Worm (Caenorhabditis elegans) whole organism, young adult: ENCODE measurements around the gene ZK930.2.

Experiments
- B0336.3 ChIP-seq: fragments of 200-800 bp; sonication (Bioruptor generic); IDR thresholded peaks from 2 replicates; pipeline ENCODE4 v1.3.6; 2022; ENCODE audit warnings: missing genetic modification characterization, missing compliant biosample characterization
- D2030.7 ChIP-seq: fragments of 200-800 bp; sonication (Bioruptor generic); IDR thresholded peaks from 2 replicates; pipeline ENCODE4 v1.3.6; 2022; ENCODE audit warnings: missing genetic modification reagents, missing genetic modification characterization, missing compliant biosample characterization
- F10E7.11 ChIP-seq: sonication (generic microtip); optimal IDR thresholded peaks from 2 replicates; lab custom pipeline; 2017; ENCODE audit warnings: mild to moderate bottlenecking, missing genetic modification characterization, moderate library complexity, missing compliant biosample characterization
- F22D6.2 ChIP-seq: sonication (generic microtip); optimal IDR thresholded peaks from 2 replicates; lab custom pipeline; 2016; ENCODE audit warnings: mild to moderate bottlenecking, missing genetic modification characterization, missing compliant biosample characterization
- F39B2.1 ChIP-seq: fragments of 200-800 bp; sonication (Bioruptor generic); IDR thresholded peaks from 2 replicates; pipeline ENCODE4 v1.3.6; 2022; ENCODE audit warnings: missing genetic modification reagents, missing genetic modification characterization, missing compliant biosample characterization
- F49E8.2 ChIP-seq: sonication (generic microtip); optimal IDR thresholded peaks from 3 replicates; lab custom pipeline; 2017; ENCODE audit warnings: missing genetic modification characterization, mild to moderate bottlenecking, missing compliant biosample characterization, antibody characterized with exemption, moderate library complexity; ENCODE audit not compliant: insufficient read depth
- F55B11.4 ChIP-seq: sonication (generic microtip); optimal IDR thresholded peaks from 2 replicates; lab custom pipeline; 2016; ENCODE audit warnings: missing compliant biosample characterization, missing genetic modification characterization, borderline replicate concordance; ENCODE audit not compliant: insufficient read depth
- F57A8.1 ChIP-seq: fragments of 200-800 bp; sonication (Bioruptor generic); optimal IDR thresholded peaks from 2 replicates; lab custom pipeline; 2018; ENCODE audit warnings: mild to moderate bottlenecking, missing genetic modification characterization, moderate library complexity, missing compliant biosample characterization
- F57C9.4 ChIP-seq: sonication (generic microtip); optimal IDR thresholded peaks from 2 replicates; lab custom pipeline; 2017; ENCODE audit warnings: mild to moderate bottlenecking, missing genetic modification characterization, missing compliant biosample characterization
- K11D2.4 ChIP-seq: fragments of 200-800 bp; sonication (Bioruptor generic); IDR thresholded peaks from 2 replicates; pipeline ENCODE4 v1.3.6; 2022; ENCODE audit warnings: missing genetic modification reagents, missing genetic modification characterization, missing compliant biosample characterization
- T07F8.4 ChIP-seq: sonication (generic microtip); optimal IDR thresholded peaks from 2 replicates; lab custom pipeline; 2016; ENCODE audit warnings: mild to moderate bottlenecking, missing genetic modification characterization, moderate library complexity, missing compliant biosample characterization
- T26A5.8 ChIP-seq: sonication (generic microtip); optimal IDR thresholded peaks from 2 replicates; lab custom pipeline; 2016; ENCODE audit warnings: missing genetic modification characterization, missing compliant biosample characterization
- Y67H2A.10 ChIP-seq: fragments of 200-800 bp; sonication (Bioruptor generic); conservative IDR thresholded peaks from 2 replicates; pipeline ENCODE4 v1.3.6; 2022; ENCODE audit warnings: missing genetic modification reagents, missing genetic modification characterization, missing compliant biosample characterization
- Y79H2A.3 ChIP-seq: fragments of 200-800 bp; sonication (Bioruptor generic); conservative IDR thresholded peaks from 2 replicates; pipeline ENCODE4 v1.3.6; 2022; ENCODE audit warnings: missing genetic modification reagents, missing genetic modification characterization, missing compliant biosample characterization
- Y95B8A.8 ChIP-seq: fragments of 200-800 bp; sonication (Bioruptor generic); IDR thresholded peaks from 2 replicates; pipeline ENCODE4 v1.3.6; 2022; ENCODE audit warnings: missing genetic modification reagents, missing genetic modification characterization, missing compliant biosample characterization
- ama-1 ChIP-seq, 3 experiments: fragments of 150-350 bp in 1 of 3; sonication (generic microtip) in 2 of 3; optimal IDR thresholded peaks; 2 replicates each; lab custom pipeline; 2014 to 2018; ENCODE audit warnings: missing biosample characterization in 2 of 3, missing genetic modification characterization in 2 of 3, missing genetic modification reagents in 2 of 3
- aptf-2 ChIP-seq: fragments of 200-800 bp; sonication (Bioruptor generic); conservative IDR thresholded peaks from 2 replicates; pipeline ENCODE4 v1.3.6; 2022; ENCODE audit warnings: missing genetic modification reagents, missing genetic modification characterization, missing compliant biosample characterization
- atf-7 ChIP-seq: sonication (generic microtip); optimal IDR thresholded peaks from 2 replicates; lab custom pipeline; 2017; ENCODE audit warnings: mild to moderate bottlenecking, missing genetic modification characterization, missing compliant biosample characterization
- athp-1 ChIP-seq: sonication (generic microtip); optimal IDR thresholded peaks from 2 replicates; lab custom pipeline; 2017; ENCODE audit warnings: mild to moderate bottlenecking, missing genetic modification characterization, missing compliant biosample characterization
- attf-5 ChIP-seq: fragments of 200-800 bp; sonication (Bioruptor generic); optimal IDR thresholded peaks from 2 replicates; lab custom pipeline; 2018; ENCODE audit warnings: mild to moderate bottlenecking, missing genetic modification characterization, missing compliant biosample characterization
- attf-6 ChIP-seq: fragments of 200-800 bp; sonication (Bioruptor generic); IDR thresholded peaks from 2 replicates; pipeline ENCODE4 v1.3.6; 2022; ENCODE audit warnings: missing genetic modification reagents, missing genetic modification characterization, missing compliant biosample characterization
- bed-2 ChIP-seq: fragments of 200-800 bp; sonication (Bioruptor generic); IDR thresholded peaks from 2 replicates; pipeline ENCODE4 v1.3.6; 2022; ENCODE audit warnings: missing genetic modification reagents, missing genetic modification characterization, missing compliant biosample characterization
- ceh-100 ChIP-seq: fragments of 200-800 bp; sonication (Bioruptor generic); IDR thresholded peaks from 2 replicates; pipeline ENCODE4 v1.3.6; 2022; ENCODE audit warnings: missing genetic modification reagents, missing genetic modification characterization, missing compliant biosample characterization
- ceh-79 ChIP-seq: sonication (generic microtip); optimal IDR thresholded peaks from 2 replicates; lab custom pipeline; 2017; ENCODE audit warnings: mild to moderate bottlenecking, missing genetic modification characterization, missing compliant biosample characterization
- ceh-91 ChIP-seq: fragments of 200-800 bp; sonication (Bioruptor generic); IDR thresholded peaks from 2 replicates; pipeline ENCODE4 v1.3.6; 2022; ENCODE audit warnings: missing genetic modification reagents, missing genetic modification characterization, missing compliant biosample characterization
- chd-7 ChIP-seq: sonication (generic microtip); optimal IDR thresholded peaks from 2 replicates; lab custom pipeline; 2016; ENCODE audit warnings: mild to moderate bottlenecking, missing genetic modification characterization, moderate library complexity, missing compliant biosample characterization
- egl-18 ChIP-seq: fragments of 200-800 bp; sonication (Bioruptor generic); IDR thresholded peaks from 2 replicates; pipeline ENCODE4 v1.3.6; 2022; ENCODE audit warnings: missing genetic modification reagents, missing genetic modification characterization, missing compliant biosample characterization
- egrh-3 ChIP-seq: fragments of 200-800 bp; sonication (Bioruptor generic); IDR thresholded peaks from 2 replicates; pipeline ENCODE4 v1.3.6; 2022; ENCODE audit warnings: missing genetic modification reagents, missing genetic modification characterization, missing compliant biosample characterization
- hmg-20 ChIP-seq: fragments of 200-800 bp; sonication (Bioruptor generic); IDR thresholded peaks from 2 replicates; pipeline ENCODE4 v1.3.6; 2022; ENCODE audit warnings: missing genetic modification reagents, missing genetic modification characterization, missing compliant biosample characterization
- lin-40 ChIP-seq: sonication (generic microtip); optimal IDR thresholded peaks from 2 replicates; lab custom pipeline; 2016; ENCODE audit warnings: missing genetic modification characterization, mild to moderate bottlenecking, missing compliant biosample characterization, missing genotype, missing genetic modification reagents
- lin-54 ChIP-seq: fragments of 200-800 bp; sonication (Bioruptor generic); optimal IDR thresholded peaks from 2 replicates; lab custom pipeline; 2018; ENCODE audit warnings: mild to moderate bottlenecking, missing genetic modification characterization, missing compliant biosample characterization
- lsy-27 ChIP-seq: sonication (generic microtip); optimal IDR thresholded peaks from 2 replicates; lab custom pipeline; 2017; ENCODE audit warnings: missing genetic modification characterization, mild to moderate bottlenecking, missing compliant biosample characterization, antibody characterized with exemption, missing genotype, borderline replicate concordance; ENCODE audit not compliant: insufficient read depth
- mel-28 ChIP-seq: sonication (generic microtip); optimal IDR thresholded peaks from 2 replicates; lab custom pipeline; 2016; ENCODE audit warnings: borderline replicate concordance, mild to moderate bottlenecking, missing genetic modification characterization, missing compliant biosample characterization
- nfya-1 ChIP-seq: sonication (generic microtip); optimal IDR thresholded peaks from 2 replicates; lab custom pipeline; 2017; ENCODE audit warnings: antibody characterized with exemption, missing compliant biosample characterization, missing genetic modification characterization, borderline replicate concordance; ENCODE audit not compliant: insufficient read depth
- pha-4 ChIP-seq: fragments of 150-350 bp; sonication (generic microtip); optimal IDR thresholded peaks from 2 replicates; lab custom pipeline; 2014; ENCODE audit warnings: missing biosample characterization, missing genetic modification reagents, missing genetic modification characterization
- repo-1 ChIP-seq: sonication (generic microtip); optimal IDR thresholded peaks from 2 replicates; lab custom pipeline; 2017; ENCODE audit warnings: mild to moderate bottlenecking, missing genetic modification characterization, missing compliant biosample characterization
- snpc-1.3 ChIP-seq: sonication (generic microtip); optimal IDR thresholded peaks from 2 replicates; lab custom pipeline; 2017; ENCODE audit warnings: missing genetic modification characterization, mild to moderate bottlenecking, missing compliant biosample characterization, antibody characterized with exemption, moderate library complexity, missing genotype, missing genetic modification reagents; ENCODE audit not compliant: insufficient read depth
- snpc-4 ChIP-seq, 5 experiments: fragments of 150-350 bp in 1 of 5; sonication (generic microtip) in 4 of 5; optimal IDR thresholded peaks; 2 replicates each; lab custom pipeline; 2014 to 2018; ENCODE audit warnings: missing genetic modification characterization in 5 of 5, missing biosample characterization in 3 of 5, antibody characterized with exemption in 2 of 5, mild to moderate bottlenecking in 2 of 5, missing compliant biosample characterization in 2 of 5, missing genotype in 2 of 5, moderate library complexity in 2 of 5, missing genetic modification reagents in 1 of 5
- somi-1 ChIP-seq: fragments of 200-800 bp; sonication (Bioruptor generic); optimal IDR thresholded peaks from 2 replicates; lab custom pipeline; 2018; ENCODE audit warnings: mild to moderate bottlenecking, missing genetic modification characterization, missing compliant biosample characterization
- tbx-9 ChIP-seq: sonication (generic microtip); optimal IDR thresholded peaks from 2 replicates; lab custom pipeline; 2016; ENCODE audit warnings: borderline replicate concordance, missing genetic modification characterization, inconsistent platforms, missing compliant biosample characterization
- xnd-1 ChIP-seq: sonication (generic microtip); optimal IDR thresholded peaks from 2 replicates; lab custom pipeline; 2016; ENCODE audit warnings: missing genotype, missing genetic modification reagents, missing genetic modification characterization, missing compliant biosample characterization
- ztf-3 ChIP-seq: fragments of 200-800 bp; sonication (Bioruptor generic); optimal IDR thresholded peaks from 2 replicates; lab custom pipeline; 2018; ENCODE audit warnings: mild to moderate bottlenecking, missing genetic modification characterization, missing compliant biosample characterization

The ZK930.2 gene

ce11 chrII:11852191-11852901 is 40.9 kb downstream of the ZK930.2 start:
- no peak for TF ChIP-seq Y67H2A.10 (GFP tag; lab: Robert Waterston, UW)
- peak; percentile 16 for TF ChIP-seq lin-40 (tag; lab: Kevin White, UChicago)

DNA sequence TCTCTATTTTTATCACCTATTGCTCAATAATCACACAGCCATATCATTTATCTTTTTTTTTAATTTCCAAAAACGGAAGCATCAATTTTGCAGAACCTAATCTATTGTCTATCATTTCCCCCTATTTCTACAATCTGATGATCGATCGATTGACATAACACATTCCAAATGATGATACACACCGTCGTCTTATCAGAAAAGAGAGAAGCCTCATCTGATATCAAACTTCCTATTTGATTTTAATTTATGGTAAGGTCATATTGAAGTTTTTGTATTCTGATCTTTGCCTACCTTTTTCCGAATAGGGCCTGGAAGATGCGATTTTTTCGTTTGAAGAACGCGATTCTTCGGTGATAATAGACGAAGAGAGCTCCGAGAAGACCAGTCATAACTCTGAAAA is 43.7 kb downstream of the ZK930.2 start:
- TF ChIP-seq somi-1 (GFP tag; lab: Kevin White, UChicago) (no peak), T26A5.8 (tag; lab: Kevin White, UChicago) (no peak), chd-7 (tag; lab: Kevin White, UChicago) (no peak), F22D6.2 (tag; lab: Kevin White, UChicago) (no peak), B0336.3 (no peak), D2030.7 (GFP tag; lab: Robert Waterston, UW) (no peak), egrh-3 (GFP tag; lab: Robert Waterston, UW) (no peak), snpc-4 (GFP tag; optimal IDR thresholded peaks at IDR 0.05; lab: Kevin White, UChicago) (no peak), snpc-4 (tag; optimal IDR thresholded peaks at IDR 0.05; lab: Kevin White, UChicago) (no peak), xnd-1 (tag; lab: Kevin White, UChicago) (no peak), Y79H2A.3 (GFP tag; lab: Robert Waterston, UW) (no peak), ceh-79 (tag; lab: Kevin White, UChicago) (no peak), F57A8.1 (no peak), snpc-1.3 (tag; lab: Kevin White, UChicago) (no peak), F10E7.11 (tag; lab: Kevin White, UChicago) (no peak), ama-1 (optimal IDR thresholded peaks at IDR 0.05; lab: Kevin White, UChicago) (no peak), ama-1 (GFP tag; optimal IDR thresholded peaks at IDR 0.05; lab: Kevin White, UChicago) (no peak), ceh-91 (GFP tag; lab: Robert Waterston, UW) (no peak), attf-5 (GFP tag; lab: Kevin White, UChicago) (no peak), F49E8.2 (no peak)

DNA sequence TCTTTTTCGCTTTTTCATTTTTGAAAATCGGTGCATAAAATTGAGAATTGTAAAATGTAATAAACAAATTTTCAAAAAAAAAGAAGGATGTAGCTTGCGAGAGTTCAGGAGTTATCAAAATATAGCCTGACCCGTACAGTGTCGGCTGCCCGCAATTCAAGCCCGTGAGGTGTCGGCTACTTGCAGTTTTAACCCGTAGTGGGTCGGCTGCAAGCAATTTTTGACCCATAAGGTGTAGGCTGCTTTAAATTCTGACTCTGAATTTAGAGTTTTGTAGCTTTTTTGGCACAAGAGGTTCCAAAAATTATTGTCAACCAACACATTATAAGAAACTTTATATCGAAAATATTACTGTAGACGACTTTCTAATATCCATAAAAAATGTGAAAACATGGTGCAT is 47.3 kb downstream of the ZK930.2 start:
- TF ChIP-seq ztf-3 (GFP tag; lab: Kevin White, UChicago) (no peak), mel-28 (no peak), snpc-4 (GFP tag; optimal IDR thresholded peaks at IDR 0.05; lab: Kevin White, UChicago) (no peak), snpc-4 (tag; optimal IDR thresholded peaks at IDR 0.05; lab: Kevin White, UChicago) (peak; percentile 70 to 77 (median 75)), F57C9.4 (tag; lab: Kevin White, UChicago) (no peak), repo-1 (no peak), attf-6 (GFP tag; lab: Robert Waterston, UW) (no peak), aptf-2 (no peak), atf-7 (tag; lab: Kevin White, UChicago) (no peak), tbx-9 (tag; lab: Kevin White, UChicago) (no peak), hmg-20 (GFP tag; lab: Robert Waterston, UW) (no peak), bed-2 (GFP tag; lab: Robert Waterston, UW) (no peak), T26A5.8 (tag; lab: Kevin White, UChicago) (no peak), F57A8.1 (no peak), lin-54 (GFP tag; lab: Kevin White, UChicago) (no peak), Y95B8A.8 (GFP tag; lab: Robert Waterston, UW) (0 out of 2 replicates have a peak, but pooled peaks have one; percentile 29), F39B2.1 (GFP tag; lab: Robert Waterston, UW) (no peak), athp-1 (tag; lab: Kevin White, UChicago) (no peak), T07F8.4 (tag; lab: Kevin White, UChicago) (no peak), ama-1 (optimal IDR thresholded peaks at IDR 0.05; lab: Kevin White, UChicago) (peak; percentile 22), ama-1 (GFP tag; optimal IDR thresholded peaks at IDR 0.05; lab: Kevin White, UChicago) (no peak), K11D2.4 (GFP tag; lab: Robert Waterston, UW) (peak; percentile 32; the same call in 1 of the 2 replicates), lin-40 (tag; lab: Kevin White, UChicago) (no peak), F55B11.4 (tag; lab: Kevin White, UChicago) (no peak), pha-4 (tag; lab: Kevin White, UChicago) (no peak), nfya-1 (no peak), egl-18 (no peak), lsy-27 (tag; lab: Kevin White, UChicago) (no peak), ceh-100 (GFP tag; lab: Robert Waterston, UW) (no peak)
